Fruit fly (Drosophila melanogaster) S2 (cell line): ENCODE measurements around the gene Rca1.

Experiments used
- CG8478 ChIP-seq: fragments of >200 bp; optimal IDR thresholded peaks from 2 replicates; lab custom pipeline; 2018
- CTCF ChIP-seq, 2 experiments: fragments of >200 bp; optimal IDR thresholded peaks; 2 replicates each; lab custom pipeline; 2018

DNA sequence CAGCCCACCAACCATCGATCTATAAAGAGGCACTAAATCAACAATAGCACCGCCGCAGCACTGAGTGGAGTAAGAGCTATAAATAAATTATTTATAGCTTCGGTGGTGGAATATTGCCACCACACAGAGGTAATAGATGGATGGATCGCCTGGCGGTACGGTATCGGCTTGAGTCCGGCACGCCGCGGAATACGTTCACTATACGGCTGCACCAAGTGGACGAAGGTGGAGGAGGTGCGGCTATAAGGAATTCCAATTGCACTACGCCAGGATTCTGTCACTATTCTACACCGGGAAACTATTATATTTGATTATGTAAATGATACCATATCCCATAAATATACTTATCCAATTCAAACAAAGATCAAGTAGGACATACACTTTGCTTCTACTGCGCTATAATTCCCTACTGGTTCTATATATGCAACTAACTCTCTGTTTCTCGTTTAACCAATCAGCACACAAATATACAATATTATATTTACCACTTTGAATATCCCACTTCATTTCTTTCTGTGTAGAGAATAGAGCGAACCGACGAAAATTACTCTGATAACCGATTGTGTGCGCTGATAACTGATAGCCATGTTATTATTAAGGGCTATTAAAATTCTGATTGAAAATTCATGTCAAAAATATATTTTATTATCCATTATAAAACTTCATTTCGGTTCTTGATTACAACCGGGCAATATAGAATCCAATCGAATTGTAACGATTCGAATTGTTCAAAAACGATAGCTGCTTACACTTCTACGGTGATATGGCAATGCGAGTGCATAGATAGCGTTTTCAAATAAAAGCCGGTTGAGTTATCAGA lies 32.7 kb upstream of the Rca1 start:
- TF ChIP-seq CG8478 (lab: Kevin White, UChicago) (no peak), CTCF (optimal IDR thresholded peaks at IDR 0.05; lab: Kevin White, UChicago) (no peak)
